Worm (Caenorhabditis elegans): ENCODE results near the gene ZK673.4.

ce11 chrII:10439976-10440375 is 12.7 kb upstream of the ZK673.4 start, which contains the start of gene E04D5.4:
- TF ChIP-seq nhr-42 (GFP tag; IDR thresholded peaks at IDR 0.05) (no peak), nhr-48 (tag; optimal IDR thresholded peaks at IDR 0.05) (no peak), skn-1 (tag; optimal IDR thresholded peaks at IDR 0.05) (no peak), F49E8.2 (tag; optimal IDR thresholded peaks at IDR 0.05; ENCODE audit: borderline replicate concordance) (no peak)
